Worm (Caenorhabditis elegans) whole organism, L3 larva: ENCODE results near the gene anoh-2.

Experiments used
- R02D3.7 ChIP-seq: fragments of 150-350 bp; optimal IDR thresholded peaks from 2 replicates; lab custom pipeline; 2014; ENCODE audit warnings: missing biosample characterization, missing genetic modification characterization
- ZK546.5 ChIP-seq: sonication (generic microtip); optimal IDR thresholded peaks from 2 replicates; lab custom pipeline; 2017; ENCODE audit warnings: missing biosample characterization, missing genetic modification characterization
- aly-2 ChIP-seq: fragments of 150-350 bp; optimal IDR thresholded peaks from 2 replicates; lab custom pipeline; 2014; ENCODE audit warnings: missing biosample characterization, missing genetic modification characterization
- ama-1 ChIP-seq: fragments of 150-350 bp; optimal IDR thresholded peaks from 2 replicates; lab custom pipeline; 2018
- ceh-16 ChIP-seq: sonication (generic microtip); optimal IDR thresholded peaks from 2 replicates; lab custom pipeline; 2017; ENCODE audit warnings: missing biosample characterization, missing genetic modification characterization
- ceh-28 ChIP-seq: fragments of 150-350 bp; optimal IDR thresholded peaks from 2 replicates; lab custom pipeline; 2014; ENCODE audit warnings: missing biosample characterization, missing genetic modification reagents, missing genetic modification characterization
- ceh-82 ChIP-seq: fragments of 150-350 bp; optimal IDR thresholded peaks from 2 replicates; lab custom pipeline; 2014; ENCODE audit warnings: missing biosample characterization, missing genetic modification characterization
- ceh-9 ChIP-seq: sonication (generic microtip); optimal IDR thresholded peaks from 2 replicates; lab custom pipeline; 2018; ENCODE audit warnings: missing biosample characterization, missing genetic modification characterization
- egl-27 ChIP-seq: sonication (generic microtip); optimal IDR thresholded peaks from 4 replicates; lab custom pipeline; 2017; ENCODE audit warnings: missing biosample characterization, missing genetic modification reagents, missing genetic modification characterization
- egl-5 ChIP-seq: fragments of 150-350 bp; optimal IDR thresholded peaks from 2 replicates; lab custom pipeline; 2017; ENCODE audit warnings: missing biosample characterization, missing genetic modification reagents, missing genetic modification characterization, inconsistent platforms
- elt-2 ChIP-seq: sonication (generic microtip); optimal IDR thresholded peaks from 2 replicates; lab custom pipeline; 2016; ENCODE audit warnings: missing genetic modification reagents, mild to moderate bottlenecking, missing genetic modification characterization, missing compliant biosample characterization
- eor-1 ChIP-seq, 2 experiments: fragments of 150-350 bp; optimal IDR thresholded peaks; 2 replicates each; lab custom pipeline; 2014 to 2018; ENCODE audit warnings: missing biosample characterization in 2 of 2, missing genetic modification characterization in 2 of 2
- fkh-10 ChIP-seq: sonication (generic microtip); optimal IDR thresholded peaks from 2 replicates; lab custom pipeline; 2017; ENCODE audit warnings: missing biosample characterization, missing genetic modification reagents, missing genetic modification characterization
- fkh-2 ChIP-seq: fragments of 150-350 bp; optimal IDR thresholded peaks from 2 replicates; lab custom pipeline; 2014; ENCODE audit warnings: missing biosample characterization, missing genetic modification reagents, missing genetic modification characterization
- hmg-11 ChIP-seq: sonication (generic microtip); optimal IDR thresholded peaks from 2 replicates; lab custom pipeline; 2016; ENCODE audit warnings: missing genetic modification characterization, missing compliant biosample characterization
- jun-1 ChIP-seq: fragments of 150-350 bp; optimal IDR thresholded peaks from 2 replicates; lab custom pipeline; 2014; ENCODE audit warnings: missing biosample characterization, missing genetic modification reagents, missing genetic modification characterization
- lin-15B ChIP-seq: fragments of 150-350 bp; optimal IDR thresholded peaks from 2 replicates; lab custom pipeline; 2014; ENCODE audit warnings: missing biosample characterization, missing genetic modification characterization
- lin-39 ChIP-seq: fragments of 150-350 bp; optimal IDR thresholded peaks from 2 replicates; lab custom pipeline; 2018; ENCODE audit warnings: missing biosample characterization, missing genetic modification reagents, missing genetic modification characterization
- mdl-1 ChIP-seq: fragments of 150-350 bp; optimal IDR thresholded peaks from 2 replicates; lab custom pipeline; 2014; ENCODE audit warnings: missing biosample characterization, missing genetic modification characterization
- mml-1 ChIP-seq: fragments of 150-350 bp; sonication (generic microtip); optimal IDR thresholded peaks from 3 replicates; lab custom pipeline; 2014; ENCODE audit warnings: missing biosample characterization, missing genetic modification characterization
- nfya-1 ChIP-seq: sonication (generic microtip); optimal IDR thresholded peaks from 2 replicates; lab custom pipeline; 2017; ENCODE audit warnings: missing genetic modification characterization, mild to moderate bottlenecking, missing compliant biosample characterization, antibody characterized with exemption, moderate library complexity; ENCODE audit not compliant: insufficient read depth
- nhr-11 ChIP-seq: fragments of 150-350 bp; optimal IDR thresholded peaks from 2 replicates; lab custom pipeline; 2014; ENCODE audit warnings: missing biosample characterization, missing genetic modification characterization
- nhr-12 ChIP-seq: fragments of 150-350 bp; optimal IDR thresholded peaks from 2 replicates; lab custom pipeline; 2014; ENCODE audit warnings: missing biosample characterization, missing genetic modification characterization
- nhr-23 ChIP-seq: fragments of 150-350 bp; optimal IDR thresholded peaks from 2 replicates; lab custom pipeline; 2014; ENCODE audit warnings: missing biosample characterization, missing genetic modification reagents, missing genetic modification characterization
- nhr-28 ChIP-seq: fragments of 150-350 bp; optimal IDR thresholded peaks from 2 replicates; lab custom pipeline; 2014; ENCODE audit warnings: missing biosample characterization, missing genetic modification characterization
- nhr-67 ChIP-seq: fragments of 150-350 bp; optimal IDR thresholded peaks from 2 replicates; lab custom pipeline; 2014; ENCODE audit warnings: missing biosample characterization, missing genetic modification characterization
- nhr-76 ChIP-seq: fragments of 150-350 bp; sonication (generic microtip); optimal IDR thresholded peaks from 5 replicates; lab custom pipeline; 2014; ENCODE audit warnings: missing biosample characterization, missing genetic modification characterization
- nhr-77 ChIP-seq: fragments of 150-350 bp; optimal IDR thresholded peaks from 2 replicates; lab custom pipeline; 2014; ENCODE audit warnings: missing biosample characterization, missing genetic modification characterization
- pha-4 ChIP-seq: fragments of 150-350 bp; optimal IDR thresholded peaks from 2 replicates; lab custom pipeline; 2014; ENCODE audit warnings: missing biosample characterization, missing genetic modification reagents, missing genetic modification characterization
- pqm-1 ChIP-seq: fragments of 150-350 bp; optimal IDR thresholded peaks from 2 replicates; lab custom pipeline; 2017; ENCODE audit warnings: missing biosample characterization, missing genetic modification characterization, inconsistent platforms
- sea-2 ChIP-seq: fragments of 150-350 bp; sonication (generic microtip); optimal IDR thresholded peaks from 4 replicates; lab custom pipeline; 2014; ENCODE audit warnings: missing biosample characterization, missing genetic modification reagents, missing genetic modification characterization
- skn-1 ChIP-seq: fragments of 150-350 bp; optimal IDR thresholded peaks from 2 replicates; lab custom pipeline; 2014; ENCODE audit warnings: missing biosample characterization, missing genetic modification characterization
- snpc-4 ChIP-seq: fragments of 150-350 bp; optimal IDR thresholded peaks from 2 replicates; lab custom pipeline; 2014; ENCODE audit warnings: missing biosample characterization, missing genetic modification characterization
- unc-39 ChIP-seq: sonication (generic microtip); optimal IDR thresholded peaks from 4 replicates; lab custom pipeline; 2017; ENCODE audit warnings: missing biosample characterization, missing genetic modification characterization
- zag-1 ChIP-seq: fragments of 150-350 bp; optimal IDR thresholded peaks from 2 replicates; lab custom pipeline; 2014; ENCODE audit warnings: missing biosample characterization, missing genetic modification characterization
- ztf-11 ChIP-seq: fragments of 150-350 bp; optimal IDR thresholded peaks from 2 replicates; lab custom pipeline; 2014; ENCODE audit warnings: missing biosample characterization, missing genetic modification characterization
- ztf-4 ChIP-seq: fragments of 150-350 bp; optimal IDR thresholded peaks from 2 replicates; lab custom pipeline; 2014; ENCODE audit warnings: missing biosample characterization, missing genetic modification characterization

anoh-2 gene

ce11 chrIV:14618551-14618950 lies 39.6 kb upstream of the anoh-2 start:
- no peak for TF ChIP-seq sea-2 (GFP tag; lab: Kevin White, UChicago)
- no peak for TF ChIP-seq ztf-4 (tag; lab: Kevin White, UChicago)
- no peak for TF ChIP-seq nhr-76
- TF ChIP-seq ama-1 (lab: Kevin White, UChicago) = peak; percentile 8
- no peak for TF ChIP-seq ceh-28 (tag; lab: Kevin White, UChicago)
- TF ChIP-seq jun-1 (tag; lab: Kevin White, UChicago) = no peak
- no peak for TF ChIP-seq fkh-10 (GFP tag; lab: Kevin White, UChicago)
- no peak for TF ChIP-seq nhr-11
- TF ChIP-seq zag-1 (tag; lab: Kevin White, UChicago) = no peak

ce11 chrIV:14620042-14620441 lies 38.1 kb upstream of the anoh-2 start:
- peak; percentile 2 for TF ChIP-seq pha-4 (tag; lab: Kevin White, UChicago)
- no peak for TF ChIP-seq nhr-28 (tag; lab: Kevin White, UChicago)
- TF ChIP-seq elt-2 (tag; lab: Kevin White, UChicago) = peak; percentile 41

- TF ChIP-seq pha-4 (tag; lab: Kevin White, UChicago) (peak; percentile 84), hmg-11 (tag; lab: Kevin White, UChicago) (peak; percentile 28), skn-1 (tag; lab: Kevin White, UChicago) (peak; percentile 57), ztf-4 (tag; lab: Kevin White, UChicago) (peak; percentile 39), mdl-1 (tag; lab: Kevin White, UChicago) (peak; percentile 49), lin-39 (peak; percentile 54), pqm-1 (tag; lab: Kevin White, UChicago) (peak; percentile 74), ama-1 (lab: Kevin White, UChicago) (peak; percentile 27), snpc-4 (tag; lab: Kevin White, UChicago) (peak; percentile 62), nhr-11 (peak; percentile 12), egl-27 (tag; lab: Kevin White, UChicago) (no peak), lin-15B (peak; percentile 38), ceh-82 (tag; lab: Kevin White, UChicago) (no peak), nfya-1 (peak; percentile 82), nhr-76 (no peak)
Measured at ce11 chrIV:14620543-14620942, 37.6 kb upstream of the anoh-2 start.

ce11 chrIV:14621117-14621516 lies 37.0 kb upstream of the anoh-2 start:
- TF ChIP-seq egl-5 (tag; lab: Kevin White, UChicago) (no peak), R02D3.7 (tag; lab: Kevin White, UChicago) (no peak), nhr-77 (no peak), pqm-1 (tag; lab: Kevin White, UChicago) (no peak), sea-2 (GFP tag; lab: Kevin White, UChicago) (no peak), nhr-23 (tag; lab: Kevin White, UChicago) (no peak)
- TF ChIP-seq, all 47 proteins: peak for 0

DNA sequence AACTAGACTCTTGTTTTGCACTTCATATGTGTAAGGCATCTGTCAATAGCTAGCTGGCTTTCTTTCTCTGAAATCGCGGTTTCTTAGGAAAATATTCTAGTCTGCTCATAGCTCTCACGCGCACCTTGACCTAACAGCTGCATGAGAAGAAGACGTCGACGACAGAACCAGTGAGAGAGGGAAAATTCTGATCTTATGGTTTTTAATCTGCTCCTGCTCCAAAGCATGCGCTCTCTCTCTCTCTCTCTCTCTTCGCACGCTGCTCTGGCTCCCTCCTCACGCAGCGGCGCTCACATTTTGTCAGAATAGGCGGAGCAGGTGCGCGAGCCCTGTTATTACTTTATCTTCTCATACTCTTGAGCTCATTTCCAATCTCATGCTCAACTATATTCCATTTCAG lies 36.0 kb upstream of the anoh-2 start:
- no peak for TF ChIP-seq ceh-28 (tag; lab: Kevin White, UChicago)
- no peak for TF ChIP-seq ZK546.5 (tag; lab: Kevin White, UChicago)
- peak; percentile 66 for TF ChIP-seq lin-39
- TF ChIP-seq mml-1 = no peak
- TF ChIP-seq elt-2 (tag; lab: Kevin White, UChicago) = no peak
- TF ChIP-seq fkh-2 (tag; lab: Kevin White, UChicago) = no peak
- no peak for TF ChIP-seq zag-1 (tag; lab: Kevin White, UChicago)
- no peak for TF ChIP-seq ztf-11 (tag; lab: Kevin White, UChicago)
- TF ChIP-seq ceh-16 (tag; lab: Kevin White, UChicago) = no peak
- TF ChIP-seq ama-1 (lab: Kevin White, UChicago) = no peak
- no peak for TF ChIP-seq pqm-1 (tag; lab: Kevin White, UChicago)
- peak; percentile 61 for TF ChIP-seq nhr-11
- TF ChIP-seq nhr-77 = no peak
- peak; percentile 41 for TF ChIP-seq nfya-1
- TF ChIP-seq eor-1 (tag; optimal IDR thresholded peaks at IDR 0.05; lab: Kevin White, UChicago) = no peak
- no peak for TF ChIP-seq skn-1 (tag; lab: Kevin White, UChicago)
- no peak for TF ChIP-seq nhr-12
- TF ChIP-seq nhr-67 (tag; lab: Kevin White, UChicago) = no peak
- no peak for TF ChIP-seq unc-39
- TF ChIP-seq snpc-4 (tag; lab: Kevin White, UChicago) = no peak
- no peak for TF ChIP-seq aly-2 (tag; lab: Kevin White, UChicago)
- TF ChIP-seq hmg-11 (tag; lab: Kevin White, UChicago) = no peak
- TF ChIP-seq ceh-9 (tag; lab: Kevin White, UChicago) = no peak
